Fruit fly (Drosophila melanogaster): ENCODE results near the gene Pdk1.
A peak's percentile ranks its signal among the peaks of the same experiment; 100 is the strongest.

Pdk1 gene

DNA sequence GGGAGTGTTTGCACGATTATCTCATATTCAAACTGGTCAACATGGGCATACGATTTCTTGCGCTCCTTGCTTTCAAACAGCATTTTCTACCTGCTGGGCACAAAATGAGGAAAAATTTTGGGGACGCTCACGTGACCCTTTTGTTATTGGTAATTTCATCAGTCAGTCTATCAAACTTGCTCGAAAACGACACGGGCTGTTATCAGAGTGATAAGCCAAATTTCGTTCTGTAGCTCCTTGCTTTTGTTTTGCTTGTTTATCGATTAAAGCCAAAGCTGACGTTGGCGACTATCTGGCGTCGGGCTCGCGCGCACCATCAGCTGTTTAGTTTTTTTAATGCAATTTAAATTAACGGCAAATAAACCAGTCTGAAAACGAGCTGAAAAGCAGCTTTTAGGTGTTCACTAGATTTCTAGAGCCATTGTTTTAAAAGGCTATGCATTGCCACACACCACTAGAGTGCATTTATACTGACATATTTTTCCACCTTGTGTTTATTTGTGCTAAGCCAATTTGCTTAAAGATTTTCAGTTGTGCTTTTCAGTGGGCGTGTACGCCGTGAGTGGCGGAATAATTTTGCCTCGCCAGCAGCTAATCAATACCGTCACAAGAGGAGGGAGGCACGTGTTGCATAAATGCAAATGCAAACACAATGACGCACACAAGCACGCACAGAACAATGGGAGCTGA lies 7.5 kb downstream of the Pdk1 start:
- peak; percentile 85 for TF ChIP-seq CG5180 (GFP tag; optimal IDR thresholded peaks at IDR 0.05)
- no peak for TF ChIP-seq repo (GFP tag; optimal IDR thresholded peaks at IDR 0.05)
- TF ChIP-seq Tbp (GFP tag; optimal IDR thresholded peaks at IDR 0.05) = no peak
- no peak for TF ChIP-seq CG7372 (GFP tag; IDR thresholded peaks at IDR 0.05)
- TF ChIP-seq ATbp (GFP tag; optimal IDR thresholded peaks at IDR 0.05) = peak; percentile 41
- TF ChIP-seq tap (tag; optimal IDR thresholded peaks at IDR 0.05) = no peak
- TF ChIP-seq CG15011 (GFP tag; optimal IDR thresholded peaks at IDR 0.05) = no peak
- no peak for TF ChIP-seq Atf6 (GFP tag; IDR thresholded peaks at IDR 0.05)
- TF ChIP-seq exex (tag; optimal IDR thresholded peaks at IDR 0.05) = peak; percentile 72
- TF ChIP-seq CG10209 (GFP tag; optimal IDR thresholded peaks at IDR 0.05) = no peak
- no peak for TF ChIP-seq klu (GFP tag; IDR thresholded peaks at IDR 0.05)
- no peak for TF ChIP-seq Hr51 (GFP tag; optimal IDR thresholded peaks at IDR 0.05)
- no peak for TF ChIP-seq CG6854 (GFP tag; optimal IDR thresholded peaks at IDR 0.05)
- TF ChIP-seq CG14860 (GFP tag; IDR thresholded peaks at IDR 0.05; ENCODE audit: partially characterized antibody) = no peak
- TF ChIP-seq br (optimal IDR thresholded peaks at IDR 0.05) = no peak
- no peak for TF ChIP-seq Optix (GFP tag; IDR thresholded peaks at IDR 0.05)
- no peak for TF ChIP-seq gfzf (GFP tag; optimal IDR thresholded peaks at IDR 0.05)
- TF ChIP-seq CG4617 (GFP tag; optimal IDR thresholded peaks at IDR 0.05; ENCODE audit: borderline replicate concordance) = no peak
- TF ChIP-seq Gug (GFP tag; IDR thresholded peaks at IDR 0.05) = no peak
- TF ChIP-seq ERR (GFP tag; optimal IDR thresholded peaks at IDR 0.05) = no peak
- no peak for TF ChIP-seq CG17612 (GFP tag; IDR thresholded peaks at IDR 0.05)
- no peak for TF ChIP-seq CG11247 (GFP tag; IDR thresholded peaks at IDR 0.05)
- no peak for TF ChIP-seq org-1 (GFP tag; optimal IDR thresholded peaks at IDR 0.05)
- TF ChIP-seq CG12769 (tag; optimal IDR thresholded peaks at IDR 0.05) = no peak
- no peak for TF ChIP-seq CG15073 (GFP tag; optimal IDR thresholded peaks at IDR 0.05)
- TF ChIP-seq schlank (tag; optimal IDR thresholded peaks at IDR 0.05) = no peak
- no peak for TF ChIP-seq ab (GFP tag; optimal IDR thresholded peaks at IDR 0.05)
- no peak for TF ChIP-seq CG6175 (GFP tag; IDR thresholded peaks at IDR 0.05)
- TF ChIP-seq CG30020 (tag; optimal IDR thresholded peaks at IDR 0.05) = no peak
- TF ChIP-seq CG2202 (tag; optimal IDR thresholded peaks at IDR 0.05) = no peak
- TF ChIP-seq Scr (GFP tag; IDR thresholded peaks at IDR 0.05; ENCODE audit: partially characterized antibody) = no peak
- TF ChIP-seq CG17361 (GFP tag; IDR thresholded peaks at IDR 0.05) = no peak
- no peak for TF ChIP-seq CG11398 (GFP tag; optimal IDR thresholded peaks at IDR 0.05)
- no peak for TF ChIP-seq CG12219 (GFP tag; optimal IDR thresholded peaks at IDR 0.05)
- no peak for TF ChIP-seq CG17829 (tag; optimal IDR thresholded peaks at IDR 0.05)
- no peak for TF ChIP-seq ac (GFP tag; optimal IDR thresholded peaks at IDR 0.05)
- TF ChIP-seq CG12391 (tag; optimal IDR thresholded peaks at IDR 0.05) = no peak
- TF ChIP-seq CG11504 (tag; optimal IDR thresholded peaks at IDR 0.05) = no peak
- TF ChIP-seq TFAM (GFP tag; optimal IDR thresholded peaks at IDR 0.05) = no peak
- TF ChIP-seq caup (GFP tag; optimal IDR thresholded peaks at IDR 0.05; ENCODE audit: severe bottlenecking) = peak; percentile 5
- TF ChIP-seq pum (GFP tag; optimal IDR thresholded peaks at IDR 0.05) = no peak
- TF ChIP-seq CG6683 (GFP tag; optimal IDR thresholded peaks at IDR 0.05) = no peak
- no peak for TF ChIP-seq CG8924 (tag; optimal IDR thresholded peaks at IDR 0.05)
- peak; percentile 58 for TF ChIP-seq Asciz (GFP tag; optimal IDR thresholded peaks at IDR 0.05)
- no peak for TF ChIP-seq Chrac-16 (GFP tag; optimal IDR thresholded peaks at IDR 0.05)
- TF ChIP-seq nmo (GFP tag; optimal IDR thresholded peaks at IDR 0.05) = no peak
- no peak for TF ChIP-seq CG31224 (GFP tag; IDR thresholded peaks at IDR 0.05)
- no peak for TF ChIP-seq dysf (GFP tag; IDR thresholded peaks at IDR 0.05)
- no peak for TF ChIP-seq Stat92E (GFP tag; optimal IDR thresholded peaks at IDR 0.05)
- no peak for TF ChIP-seq CG2116 (GFP tag; optimal IDR thresholded peaks at IDR 0.05)

Measured in whole organism, embryonic.